Worm (Caenorhabditis elegans) whole organism, late embryonic: ENCODE data around the gene srw-16.

Experiments
- ceh-14 ChIP-seq: sonication (generic microtip); optimal IDR thresholded peaks from 2 replicates; lab custom pipeline; 2016; ENCODE audit warnings: missing genotype, missing genetic modification characterization, missing compliant biosample characterization
- ceh-34 ChIP-seq: sonication (generic microtip); optimal IDR thresholded peaks from 2 replicates; lab custom pipeline; 2016; ENCODE audit warnings: mild to moderate bottlenecking, missing genetic modification characterization, missing compliant biosample characterization
- ceh-9 ChIP-seq: sonication (generic microtip); optimal IDR thresholded peaks from 2 replicates; lab custom pipeline; 2016; ENCODE audit warnings: mild to moderate bottlenecking, missing genetic modification characterization, inconsistent platforms, missing compliant biosample characterization
- fkh-10 ChIP-seq: fragments of 150-350 bp; optimal IDR thresholded peaks from 2 replicates; lab custom pipeline; 2014; ENCODE audit warnings: missing biosample characterization, missing genetic modification reagents, missing genetic modification characterization
- lin-11 ChIP-seq: fragments of 200-800 bp; sonication (Bioruptor generic); optimal IDR thresholded peaks from 2 replicates; lab custom pipeline; 2018; ENCODE audit warnings: mild to moderate bottlenecking, missing genetic modification characterization, missing compliant biosample characterization
- pag-3 ChIP-seq: sonication (generic microtip); optimal IDR thresholded peaks from 2 replicates; lab custom pipeline; 2016; ENCODE audit warnings: missing compliant biosample characterization, missing genetic modification characterization, borderline replicate concordance
- pha-4 ChIP-seq: fragments of 150-350 bp; optimal IDR thresholded peaks from 2 replicates; lab custom pipeline; 2018; ENCODE audit warnings: missing biosample characterization, missing genetic modification reagents, missing genetic modification characterization

ce11 chrV:15267405-15267804 lies 7.3 kb downstream of the srw-16 start, which contains the start of gene T10H4.13:
- TF ChIP-seq ceh-14 (tag; lab: Kevin White, UChicago) (no peak), ceh-9 (tag; lab: Kevin White, UChicago) (no peak), fkh-10 (GFP tag; lab: Kevin White, UChicago) (no peak), ceh-34 (no peak), pha-4 (no peak), pag-3 (no peak), lin-11 (tag; lab: Kevin White, UChicago) (no peak)
